Comparison of ENCODE assay signal across 3 worm cellular contexts in the genomic region with DNA sequence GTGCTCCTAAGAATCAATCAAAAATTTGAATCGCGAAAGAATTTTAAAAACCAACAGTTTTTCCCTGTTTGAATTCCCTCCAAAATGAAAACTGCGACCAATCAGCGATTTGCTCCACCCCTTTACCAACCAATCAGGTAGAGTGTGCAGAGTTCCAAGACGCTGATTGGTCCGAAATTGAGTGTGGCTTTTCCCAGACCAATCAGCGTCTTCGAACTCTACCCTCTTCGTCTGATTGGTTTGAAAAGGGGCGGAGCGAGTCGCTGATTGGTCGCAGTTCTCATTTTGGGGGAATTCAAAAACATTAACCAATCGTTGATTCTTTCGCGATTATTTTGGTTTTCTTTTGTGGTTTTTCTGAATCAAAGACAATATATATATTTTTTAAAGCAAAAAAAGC.
TF ChIP-seq lines count a peak whose summit lies in the region.

No protein-coding gene starts in this region.

TF ChIP-seq in whole organism, L3 larva, 47 proteins besides CTCF, POLR2A, EP300 and RAD21:
- no peak for TF ChIP-seq daf-12 (tag; optimal IDR thresholded peaks at IDR 0.05; lab: Kevin White, UChicago)
- TF ChIP-seq nfya-1 (tag; optimal IDR thresholded peaks at IDR 0.05; lab: Kevin White, UChicago; ENCODE audit: insufficient read depth): peak; percentile 22
TF ChIP-seq in whole organism, L3 larva: peak in this region for 1.

TF ChIP-seq in whole organism, late embryonic, 69 proteins besides CTCF, POLR2A, EP300 and RAD21:
- no peak for TF ChIP-seq unc-42 (tag; optimal IDR thresholded peaks at IDR 0.05; lab: Kevin White, UChicago)
- TF ChIP-seq nfya-1 (tag; optimal IDR thresholded peaks at IDR 0.05; lab: Kevin White, UChicago): peak; percentile 78
TF ChIP-seq in whole organism, late embryonic: peak in this region for 1.

TF ChIP-seq in whole organism, young adult, 124 proteins besides CTCF, POLR2A, EP300 and RAD21:
- TF ChIP-seq Y67H2A.10 (GFP tag; conservative IDR thresholded peaks at IDR 0.05; lab: Robert Waterston, UW): no peak
- TF ChIP-seq nfyb-1 (GFP tag; IDR thresholded peaks at IDR 0.05; lab: Robert Waterston, UW): peak; percentile 58; the same call in 1 of the 2 replicates
